Fruit fly (Drosophila melanogaster): ENCODE results near the gene AnxB11.

The AnxB11 gene

dm6 chrX:16385942-16386392, 36.1 kb downstream of the AnxB11 start (continued):
- no peak for TF ChIP-seq Dll (GFP tag; IDR thresholded peaks at IDR 0.05; ENCODE audit: partially characterized antibody)
- TF ChIP-seq CG4617 (GFP tag; optimal IDR thresholded peaks at IDR 0.05; ENCODE audit: borderline replicate concordance), result no peak
- peak; percentile 38 for TF ChIP-seq bab2 (GFP tag; optimal IDR thresholded peaks at IDR 0.05)
- no peak for TF ChIP-seq Scr (GFP tag; IDR thresholded peaks at IDR 0.05; ENCODE audit: partially characterized antibody)
- no peak for TF ChIP-seq psq (GFP tag; optimal IDR thresholded peaks at IDR 0.05)
- no peak for TF ChIP-seq gt (GFP tag; IDR thresholded peaks at IDR 0.05)
- TF ChIP-seq CG14050 (GFP tag; IDR thresholded peaks at IDR 0.05), result no peak
- peak; percentile 14 for TF ChIP-seq Chrac-16 (GFP tag; optimal IDR thresholded peaks at IDR 0.05)
- TF ChIP-seq da (GFP tag; optimal IDR thresholded peaks at IDR 0.05), result no peak
- TF ChIP-seq CG14667 (GFP tag; IDR thresholded peaks at IDR 0.05), result no peak
- no peak for TF ChIP-seq CG17186 (GFP tag; optimal IDR thresholded peaks at IDR 0.05)
- no peak for TF ChIP-seq twi (tag; optimal IDR thresholded peaks at IDR 0.05)
- TF ChIP-seq BtbVII (GFP tag; optimal IDR thresholded peaks at IDR 0.05), result peak; percentile 14
- no peak for TF ChIP-seq aop (GFP tag; IDR thresholded peaks at IDR 0.05)
- no peak for TF ChIP-seq CG3995 (GFP tag; optimal IDR thresholded peaks at IDR 0.05)
- TF ChIP-seq ind (GFP tag; optimal IDR thresholded peaks at IDR 0.05), result peak; percentile 19
- TF ChIP-seq ranshi (GFP tag; IDR thresholded peaks at IDR 0.05), result no peak
- no peak for TF ChIP-seq ttk (GFP tag; IDR thresholded peaks at IDR 0.05)
- TF ChIP-seq Bdp1 (GFP tag; optimal IDR thresholded peaks at IDR 0.05), result no peak
- TF ChIP-seq Antp (GFP tag; optimal IDR thresholded peaks at IDR 0.05), result no peak
- no peak for TF ChIP-seq run (tag; optimal IDR thresholded peaks at IDR 0.05)
- no peak for TF ChIP-seq CG7357 (GFP tag; IDR thresholded peaks at IDR 0.05)
- no peak for TF ChIP-seq CG10462 (GFP tag; optimal IDR thresholded peaks at IDR 0.05)
- no peak for TF ChIP-seq Deaf1 (tag; optimal IDR thresholded peaks at IDR 0.05)
- peak; percentile 26 for TF ChIP-seq CHES-1-like (GFP tag; optimal IDR thresholded peaks at IDR 0.05)
- no peak for TF ChIP-seq ken (GFP tag; IDR thresholded peaks at IDR 0.05)
- no peak for TF ChIP-seq Pdp1 (GFP tag; optimal IDR thresholded peaks at IDR 0.05)
- no peak for TF ChIP-seq CG12155 (GFP tag; optimal IDR thresholded peaks at IDR 0.05)
- TF ChIP-seq GATAe (GFP tag; conservative IDR thresholded peaks at IDR 0.05), result no peak
- TF ChIP-seq CG1603 (tag; optimal IDR thresholded peaks at IDR 0.05), result no peak
- peak; percentile 1 for TF ChIP-seq Dek (tag; optimal IDR thresholded peaks at IDR 0.05)
- no peak for TF ChIP-seq jigr1 (GFP tag; IDR thresholded peaks at IDR 0.05)
- TF ChIP-seq stwl (tag; optimal IDR thresholded peaks at IDR 0.05), result no peak
- no peak for TF ChIP-seq Six4 (GFP tag; optimal IDR thresholded peaks at IDR 0.05)
- TF ChIP-seq CG17829 (tag; optimal IDR thresholded peaks at IDR 0.05), result peak; percentile 26
- TF ChIP-seq z (GFP tag; IDR thresholded peaks at IDR 0.05), result no peak
- TF ChIP-seq grau (tag; optimal IDR thresholded peaks at IDR 0.05), result peak; percentile 52
- no peak for TF ChIP-seq CG9609 (GFP tag; optimal IDR thresholded peaks at IDR 0.05)
- no peak for TF ChIP-seq NFAT (GFP tag; IDR thresholded peaks at IDR 0.05)
- TF ChIP-seq CG30020 (tag; optimal IDR thresholded peaks at IDR 0.05), result no peak
- TF ChIP-seq Ets97D (GFP tag; optimal IDR thresholded peaks at IDR 0.05), result no peak
- TF ChIP-seq CG11696 (GFP tag; IDR thresholded peaks at IDR 0.05), result peak; percentile 81
- TF ChIP-seq CG13287 (GFP tag; IDR thresholded peaks at IDR 0.05; ENCODE audit: partially characterized antibody), result no peak
- peak; percentile 73 for TF ChIP-seq CG18599 (GFP tag; optimal IDR thresholded peaks at IDR 0.05)
- TF ChIP-seq scrt (GFP tag; optimal IDR thresholded peaks at IDR 0.05), result no peak
- TF ChIP-seq oc (tag; optimal IDR thresholded peaks at IDR 0.05), result no peak
- TF ChIP-seq hth (optimal IDR thresholded peaks at IDR 0.05), result no peak
- TF ChIP-seq cad (GFP tag; optimal IDR thresholded peaks at IDR 0.05), result no peak
- no peak for TF ChIP-seq ato (GFP tag; IDR thresholded peaks at IDR 0.05; ENCODE audit: partially characterized antibody)
- TF ChIP-seq CG9797 (GFP tag; optimal IDR thresholded peaks at IDR 0.05), result no peak
- no peak for TF ChIP-seq Elba2 (GFP tag; optimal IDR thresholded peaks at IDR 0.05)
- TF ChIP-seq gsb (GFP tag; IDR thresholded peaks at IDR 0.05), result no peak
- TF ChIP-seq tin (GFP tag; optimal IDR thresholded peaks at IDR 0.05), result no peak

All from whole organism, embryonic.